Fruit fly (Drosophila melanogaster): ENCODE results near the gene Atg4b.

dm6 chr3R:15330472-15330871, 26.3 kb downstream of the Atg4b start, which contains the start of gene mRpL9:
- no peak for TF ChIP-seq al (GFP tag; IDR thresholded peaks at IDR 0.05)
- TF ChIP-seq CG4854 (GFP tag; optimal IDR thresholded peaks at IDR 0.05), result no peak
- TF ChIP-seq phol (tag; optimal IDR thresholded peaks at IDR 0.05), result peak; percentile 52
- TF ChIP-seq CG8478 (optimal IDR thresholded peaks at IDR 0.05), result no peak
- TF ChIP-seq CG8290 (GFP tag; optimal IDR thresholded peaks at IDR 0.05), result no peak
- no peak for TF ChIP-seq CG8290 (tag; optimal IDR thresholded peaks at IDR 0.05)
- no peak for TF ChIP-seq D (optimal IDR thresholded peaks at IDR 0.05)
- no peak for TF ChIP-seq D (GFP tag; optimal IDR thresholded peaks at IDR 0.05)
- TF ChIP-seq h (optimal IDR thresholded peaks at IDR 0.05), result no peak
- no peak for TF ChIP-seq ewg (GFP tag; optimal IDR thresholded peaks at IDR 0.05)
- no peak for TF ChIP-seq dmrt11E (tag; optimal IDR thresholded peaks at IDR 0.05)
- TF ChIP-seq Six4 (GFP tag; optimal IDR thresholded peaks at IDR 0.05), result no peak
- no peak for TF ChIP-seq Hr39 (optimal IDR thresholded peaks at IDR 0.05)
- no peak for TF ChIP-seq mld (GFP tag; IDR thresholded peaks at IDR 0.05; ENCODE audit: partially characterized antibody)
- no peak for TF ChIP-seq ftz-f1 (GFP tag; optimal IDR thresholded peaks at IDR 0.05)
- no peak for TF ChIP-seq Dbx (GFP tag; IDR thresholded peaks at IDR 0.05)
